Worm (Caenorhabditis elegans) whole organism, late embryonic: Measurements from ENCODE around the gene F49E8.7.
A peak's percentile ranks its signal among the peaks of the same experiment; 100 is the strongest.

Source experiments
- C38D4.7 ChIP-seq: fragments of 200-800 bp; sonication (Bioruptor generic); optimal IDR thresholded peaks from 2 replicates; lab custom pipeline; 2018; ENCODE audit warnings: mild to moderate bottlenecking, missing genetic modification characterization, moderate library complexity, missing compliant biosample characterization
- F13H6.1 ChIP-seq: sonication (generic microtip); optimal IDR thresholded peaks from 2 replicates; lab custom pipeline; 2016; ENCODE audit warnings: missing genetic modification characterization, missing compliant biosample characterization
- K09A11.1 ChIP-seq: sonication (generic microtip); optimal IDR thresholded peaks from 2 replicates; lab custom pipeline; 2017; ENCODE audit warnings: antibody characterized with exemption, mild to moderate bottlenecking, missing genetic modification characterization, missing compliant biosample characterization; ENCODE audit not compliant: insufficient read depth
- T23F11.4 ChIP-seq: fragments of 200-800 bp; sonication (Bioruptor generic); optimal IDR thresholded peaks from 2 replicates; lab custom pipeline; 2018; ENCODE audit warnings: mild to moderate bottlenecking, missing genetic modification characterization, missing compliant biosample characterization
- Y22D7AL.16 ChIP-seq: sonication (generic microtip); optimal IDR thresholded peaks from 2 replicates; lab custom pipeline; 2016; ENCODE audit warnings: missing genetic modification characterization, missing compliant biosample characterization
- ahr-1 ChIP-seq: sonication (generic microtip); optimal IDR thresholded peaks from 2 replicates; lab custom pipeline; 2016; ENCODE audit warnings: missing genetic modification characterization, missing compliant biosample characterization
- ceh-2 ChIP-seq: sonication (generic microtip); optimal IDR thresholded peaks from 2 replicates; lab custom pipeline; 2016; ENCODE audit warnings: missing genotype, missing genetic modification characterization, missing compliant biosample characterization
- ceh-24 ChIP-seq: sonication (generic microtip); optimal IDR thresholded peaks from 2 replicates; lab custom pipeline; 2016; ENCODE audit warnings: mild to moderate bottlenecking, missing genetic modification characterization, missing compliant biosample characterization
- ceh-30 ChIP-seq: fragments of 150-350 bp; optimal IDR thresholded peaks from 2 replicates; lab custom pipeline; 2014; ENCODE audit warnings: missing biosample characterization, missing genetic modification characterization
- dve-1 ChIP-seq: sonication (generic microtip); optimal IDR thresholded peaks from 2 replicates; lab custom pipeline; 2017; ENCODE audit warnings: antibody characterized with exemption, mild to moderate bottlenecking, missing genetic modification characterization, missing compliant biosample characterization
- elt-2 ChIP-seq: sonication (generic microtip); optimal IDR thresholded peaks from 2 replicates; lab custom pipeline; 2016; ENCODE audit warnings: missing genetic modification reagents, missing genetic modification characterization, missing compliant biosample characterization
- elt-4 ChIP-seq: sonication (generic microtip); optimal IDR thresholded peaks from 2 replicates; lab custom pipeline; 2016; ENCODE audit warnings: missing genetic modification characterization, missing compliant biosample characterization
- ets-4 ChIP-seq: sonication (generic microtip); optimal IDR thresholded peaks from 2 replicates; lab custom pipeline; 2016; ENCODE audit warnings: missing genetic modification characterization, missing compliant biosample characterization
- eyg-1 ChIP-seq: sonication (generic microtip); optimal IDR thresholded peaks from 2 replicates; lab custom pipeline; 2016; ENCODE audit warnings: missing genotype, missing genetic modification characterization, missing compliant biosample characterization
- fax-1 ChIP-seq: sonication (generic microtip); optimal IDR thresholded peaks from 2 replicates; lab custom pipeline; 2016; ENCODE audit warnings: missing genotype, missing genetic modification characterization, missing compliant biosample characterization
- fkh-6 ChIP-seq: sonication (generic microtip); optimal IDR thresholded peaks from 2 replicates; lab custom pipeline; 2016; ENCODE audit warnings: missing genetic modification characterization, missing compliant biosample characterization
- gmeb-2 ChIP-seq: sonication (generic microtip); optimal IDR thresholded peaks from 2 replicates; lab custom pipeline; 2016; ENCODE audit warnings: missing genetic modification characterization, inconsistent platforms, missing compliant biosample characterization
- hlh-13 ChIP-seq: fragments of 200-800 bp; sonication (Bioruptor generic); optimal IDR thresholded peaks from 2 replicates; lab custom pipeline; 2018; ENCODE audit warnings: mild to moderate bottlenecking, missing genetic modification characterization, missing compliant biosample characterization
- lim-6 ChIP-seq: sonication (generic microtip); optimal IDR thresholded peaks from 2 replicates; lab custom pipeline; 2016; ENCODE audit warnings: missing genetic modification characterization, missing compliant biosample characterization
- lin-11 ChIP-seq: fragments of 200-800 bp; sonication (Bioruptor generic); optimal IDR thresholded peaks from 2 replicates; lab custom pipeline; 2018; ENCODE audit warnings: mild to moderate bottlenecking, missing genetic modification characterization, missing compliant biosample characterization
- nhr-11 ChIP-seq: fragments of 150-350 bp; optimal IDR thresholded peaks from 2 replicates; lab custom pipeline; 2014; ENCODE audit warnings: missing biosample characterization, missing genetic modification characterization
- nhr-232 ChIP-seq: sonication (generic microtip); optimal IDR thresholded peaks from 2 replicates; lab custom pipeline; 2016; ENCODE audit warnings: missing genetic modification characterization, missing compliant biosample characterization
- odd-2 ChIP-seq: sonication (generic microtip); optimal IDR thresholded peaks from 2 replicates; lab custom pipeline; 2017; ENCODE audit warnings: antibody characterized with exemption, mild to moderate bottlenecking, missing genetic modification characterization, missing compliant biosample characterization
- pax-1 ChIP-seq: fragments of 150-350 bp; optimal IDR thresholded peaks from 2 replicates; lab custom pipeline; 2014; ENCODE audit warnings: missing biosample characterization, missing genetic modification characterization
- pha-2 ChIP-seq: sonication (generic microtip); optimal IDR thresholded peaks from 2 replicates; lab custom pipeline; 2017; ENCODE audit warnings: mild to moderate bottlenecking, missing genetic modification characterization, missing compliant biosample characterization
- pqm-1 ChIP-seq: sonication (generic microtip); optimal IDR thresholded peaks from 2 replicates; lab custom pipeline; 2016; ENCODE audit warnings: missing genetic modification characterization, missing compliant biosample characterization
- pros-1 ChIP-seq: fragments of 150-350 bp; optimal IDR thresholded peaks from 2 replicates; lab custom pipeline; 2014; ENCODE audit warnings: missing biosample characterization, missing genetic modification reagents, missing genetic modification characterization
- ref-2 ChIP-seq: sonication (generic microtip); optimal IDR thresholded peaks from 2 replicates; lab custom pipeline; 2016; ENCODE audit warnings: missing genetic modification characterization, missing compliant biosample characterization
- rnt-1 ChIP-seq: sonication (generic microtip); optimal IDR thresholded peaks from 2 replicates; lab custom pipeline; 2016; ENCODE audit warnings: missing genetic modification characterization, missing compliant biosample characterization
- sdc-2 ChIP-seq: sonication (generic microtip); optimal IDR thresholded peaks from 2 replicates; lab custom pipeline; 2016; ENCODE audit warnings: missing genotype, missing genetic modification characterization, missing compliant biosample characterization
- sox-2 ChIP-seq: fragments of 200-800 bp; sonication (Bioruptor generic); IDR thresholded peaks from 2 replicates; pipeline ENCODE4 v1.3.6; 2022; ENCODE audit warnings: missing genetic modification reagents, missing genetic modification characterization, missing compliant biosample characterization
- sox-4 ChIP-seq: sonication (generic microtip); optimal IDR thresholded peaks from 2 replicates; lab custom pipeline; 2017; ENCODE audit warnings: mild to moderate bottlenecking, missing genetic modification characterization, inconsistent platforms, missing compliant biosample characterization
- tbx-2 ChIP-seq: sonication (generic microtip); optimal IDR thresholded peaks from 2 replicates; lab custom pipeline; 2016; ENCODE audit warnings: missing genetic modification characterization, missing compliant biosample characterization
- tbx-7 ChIP-seq: sonication (generic microtip); optimal IDR thresholded peaks from 2 replicates; lab custom pipeline; 2016; ENCODE audit warnings: missing genotype, missing genetic modification characterization, missing compliant biosample characterization
- unc-42 ChIP-seq: sonication (generic microtip); optimal IDR thresholded peaks from 2 replicates; lab custom pipeline; 2016; ENCODE audit warnings: missing genotype, missing genetic modification characterization, missing compliant biosample characterization
- unc-55 ChIP-seq: sonication (generic microtip); optimal IDR thresholded peaks from 2 replicates; lab custom pipeline; 2017; ENCODE audit warnings: missing biosample characterization, missing genetic modification reagents, missing genetic modification characterization
- zip-5 ChIP-seq: sonication (generic microtip); optimal IDR thresholded peaks from 2 replicates; lab custom pipeline; 2016; ENCODE audit warnings: missing genetic modification characterization, missing compliant biosample characterization
- ztf-16 ChIP-seq: sonication (generic microtip); optimal IDR thresholded peaks from 2 replicates; lab custom pipeline; 2017; ENCODE audit warnings: missing genetic modification characterization, missing compliant biosample characterization

Gene F49E8.7

ce11 chrIV:7543662-7544061, 12.5 kb downstream of the F49E8.7 start:
- TF ChIP-seq sox-2 (GFP tag; lab: Robert Waterston, UW) (no peak), tbx-2 (no peak), pax-1 (no peak), nhr-11 (no peak), tbx-7 (no peak), ceh-2 (no peak), elt-2 (tag; lab: Kevin White, UChicago) (no peak), K09A11.1 (tag; lab: Kevin White, UChicago) (no peak), hlh-13 (GFP tag; lab: Kevin White, UChicago) (no peak), lin-11 (no peak), F13H6.1 (tag; lab: Kevin White, UChicago) (no peak), eyg-1 (tag; lab: Kevin White, UChicago) (no peak), ref-2 (tag; lab: Kevin White, UChicago) (no peak), ztf-16 (no peak), fkh-6 (tag; lab: Kevin White, UChicago) (no peak), ceh-30 (no peak), Y22D7AL.16 (tag; lab: Kevin White, UChicago) (no peak), dve-1 (tag; lab: Kevin White, UChicago) (no peak), rnt-1 (tag; lab: Kevin White, UChicago) (no peak)

- peak; percentile 92 for TF ChIP-seq unc-42 (tag; lab: Kevin White, UChicago)
- no peak for TF ChIP-seq eyg-1 (tag; lab: Kevin White, UChicago)
Observed at ce11 chrIV:7542485-7543001, 13.6 kb downstream of the F49E8.7 start, which contains the start of gene R05G6.10. Gene R05G6.10 (minus strand): TSS chrIV:7542535.

- no peak for TF ChIP-seq gmeb-2 (tag; lab: Kevin White, UChicago)
- no peak for TF ChIP-seq tbx-2
- TF ChIP-seq elt-4 (tag; lab: Kevin White, UChicago), result no peak
- no peak for TF ChIP-seq ahr-1 (tag; lab: Kevin White, UChicago)
- no peak for TF ChIP-seq sox-4
- TF ChIP-seq pqm-1 (tag; lab: Kevin White, UChicago), result no peak
Observed at ce11 chrIV:7532360-7532759, 23.8 kb downstream of the F49E8.7 start, which contains the start of gene R05G6.1. Gene R05G6.1 (plus strand): TSS chrIV:7532660.

ce11 chrIV:7530226-7531070, 25.7 kb downstream of the F49E8.7 start:
- TF ChIP-seq pros-1 (tag; lab: Kevin White, UChicago) (no peak), ref-2 (tag; lab: Kevin White, UChicago) (no peak), elt-2 (tag; lab: Kevin White, UChicago) (no peak), fax-1 (no peak), fkh-6 (tag; lab: Kevin White, UChicago) (no peak), pha-2 (tag; lab: Kevin White, UChicago) (no peak), odd-2 (no peak), C38D4.7 (GFP tag; lab: Kevin White, UChicago) (no peak), lim-6 (tag; lab: Kevin White, UChicago) (no peak), unc-55 (GFP tag; lab: Kevin White, UChicago) (no peak), T23F11.4 (no peak), ceh-24 (tag; lab: Kevin White, UChicago) (no peak), sdc-2 (no peak), ets-4 (no peak), K09A11.1 (tag; lab: Kevin White, UChicago) (no peak), nhr-232 (no peak), zip-5 (no peak), F13H6.1 (tag; lab: Kevin White, UChicago) (no peak), Y22D7AL.16 (tag; lab: Kevin White, UChicago) (no peak), tbx-2 (no peak)
